Worm (Caenorhabditis elegans): ENCODE data around the gene C18D11.6.
"Not testable (repeated sequence)": the region's sequence is repeated elsewhere in the genome, so short reads cannot be mapped to it uniquely, and the experiment has no call there.

DNA sequence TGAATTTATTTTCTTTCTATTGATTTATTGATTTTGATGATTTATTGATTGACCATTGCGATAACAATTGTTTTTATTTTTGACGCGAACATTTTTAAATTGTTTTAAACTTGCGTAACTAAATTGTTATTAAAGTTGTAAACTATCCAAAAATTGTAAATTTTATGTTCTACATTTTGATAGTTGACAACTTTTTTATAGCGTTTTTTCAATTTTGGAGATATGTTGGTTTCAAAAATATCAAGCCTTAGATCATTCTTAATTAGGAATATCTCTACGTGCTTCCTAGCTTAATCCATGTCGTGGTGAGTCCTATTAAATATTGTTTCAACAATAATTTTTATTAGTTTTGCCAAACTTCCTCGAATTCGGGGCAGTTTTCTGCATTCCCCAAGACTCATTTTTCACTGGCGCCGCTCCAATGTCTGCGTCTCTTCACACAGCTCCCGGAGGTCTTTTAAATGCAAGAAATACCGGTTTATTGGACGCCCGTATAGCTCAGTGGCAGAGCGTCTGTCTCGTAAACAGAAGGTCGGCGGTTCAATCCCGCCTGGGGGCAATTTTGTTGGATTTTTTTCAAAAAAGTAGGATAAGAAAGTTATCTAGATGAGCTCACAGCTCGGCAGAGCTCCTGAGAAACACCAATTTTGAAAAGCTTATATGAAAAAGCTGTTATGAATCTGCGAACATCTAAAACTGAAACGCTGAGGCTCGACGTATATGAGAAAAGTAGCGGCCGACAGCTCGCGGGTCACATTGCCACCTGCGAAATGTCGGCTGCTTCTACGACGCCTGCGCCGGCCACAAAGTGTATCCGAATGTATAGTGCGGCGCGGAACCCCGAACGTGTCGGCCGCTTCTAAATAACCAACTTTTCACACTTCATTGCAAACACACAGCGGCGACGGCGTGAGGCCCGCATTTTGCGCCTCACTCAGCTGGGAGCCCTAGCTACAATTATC is 17.8 kb upstream of the C18D11.6 start, which contains the start of gene C24H11.2:
- TF ChIP-seq hlh-15 (tag; optimal IDR thresholded peaks at IDR 0.05) (peak; percentile 30), K02D7.2 (tag; optimal IDR thresholded peaks at IDR 0.05) (peak; percentile 73), hlh-6 (tag; optimal IDR thresholded peaks at IDR 0.05) (peak; percentile 34), nfya-1 (tag; optimal IDR thresholded peaks at IDR 0.05) (peak; percentile 6)
- TF ChIP-seq pha-4, ceh-2, nhr-11, tbx-7 (tag; optimal IDR thresholded peaks at IDR 0.05): not testable (repeated sequence)

Measured in whole organism, late embryonic.